Worm (Caenorhabditis elegans): ENCODE results near the gene spp-16.

Gene spp-16

ce11 chrV:10877808-10878600, 23.1 kb downstream of the spp-16 start (continued):
- TF ChIP-seq ceh-88 (GFP tag; IDR thresholded peaks at IDR 0.05) (no peak), sup-37 (GFP tag; optimal IDR thresholded peaks at IDR 0.05) (no peak), fos-1 (tag; optimal IDR thresholded peaks at IDR 0.05) (peak; percentile 2), C16A3.4 (tag; optimal IDR thresholded peaks at IDR 0.05) (no peak), nhr-12 (tag; optimal IDR thresholded peaks at IDR 0.05) (no peak), jun-1 (tag; optimal IDR thresholded peaks at IDR 0.05) (no peak), mef-2 (tag; optimal IDR thresholded peaks at IDR 0.05) (no peak), efl-1 (optimal IDR thresholded peaks at IDR 0.05) (no peak), efl-1 (GFP tag; optimal IDR thresholded peaks at IDR 0.05 in 1 of 2) (no peak), dsc-1 (tag; optimal IDR thresholded peaks at IDR 0.05) (no peak), egl-13 (tag; optimal IDR thresholded peaks at IDR 0.05) (no peak), fkh-4 (tag; optimal IDR thresholded peaks at IDR 0.05; ENCODE audit: borderline replicate concordance) (no peak), ceh-63 (GFP tag; optimal IDR thresholded peaks at IDR 0.05) (no peak), fkh-10 (GFP tag; optimal IDR thresholded peaks at IDR 0.05) (no peak), unc-130 (tag; optimal IDR thresholded peaks at IDR 0.05) (no peak), nhr-85 (tag) (peak; percentile 73)

- TF ChIP-seq lin-14 (GFP tag; optimal IDR thresholded peaks at IDR 0.05) = peak; percentile 28
- no peak for TF ChIP-seq ztf-4 (tag; optimal IDR thresholded peaks at IDR 0.05)
- TF ChIP-seq elt-2 (tag; optimal IDR thresholded peaks at IDR 0.05) = no peak
- no peak for TF ChIP-seq pax-3 (tag; optimal IDR thresholded peaks at IDR 0.05)
- no peak for TF ChIP-seq efl-3 (GFP tag; optimal IDR thresholded peaks at IDR 0.05)
- no peak for TF ChIP-seq nhr-84 (tag; optimal IDR thresholded peaks at IDR 0.05)
- TF ChIP-seq rnt-1 (tag; optimal IDR thresholded peaks at IDR 0.05) = no peak
- no peak for TF ChIP-seq fkh-8 (tag; optimal IDR thresholded peaks at IDR 0.05)
- 0 out of 2 replicates have a peak, but pooled peaks have one; percentile 26 for TF ChIP-seq nhr-19 (GFP tag; conservative IDR thresholded peaks at IDR 0.05)
- no peak for TF ChIP-seq dsc-1 (tag; optimal IDR thresholded peaks at IDR 0.05)
- TF ChIP-seq lin-39 (tag; optimal IDR thresholded peaks at IDR 0.05) = no peak
- no peak for TF ChIP-seq C34B4.2 (tag; optimal IDR thresholded peaks at IDR 0.05)
- no peak for TF ChIP-seq hlh-4 (tag; optimal IDR thresholded peaks at IDR 0.05)
- no peak for TF ChIP-seq unc-98 (GFP tag; IDR thresholded peaks at IDR 0.05)
- TF ChIP-seq irx-1 (tag; optimal IDR thresholded peaks at IDR 0.05) = no peak
- no peak for TF ChIP-seq Y116A8C.19 (tag; optimal IDR thresholded peaks at IDR 0.05; ENCODE audit: borderline replicate concordance)
- TF ChIP-seq mef-2 (tag; optimal IDR thresholded peaks at IDR 0.05) = no peak
- peak; percentile 22 for TF ChIP-seq nhr-71 (tag; optimal IDR thresholded peaks at IDR 0.05)
- peak; percentile 29 for TF ChIP-seq blmp-1 (tag; optimal IDR thresholded peaks at IDR 0.05)
- no peak for TF ChIP-seq ceh-88 (GFP tag; IDR thresholded peaks at IDR 0.05)
- peak; percentile 54 for TF ChIP-seq nhr-85 (tag)
- no peak for TF ChIP-seq nhr-77 (tag; optimal IDR thresholded peaks at IDR 0.05)
- no peak for TF ChIP-seq ces-1 (GFP tag; optimal IDR thresholded peaks at IDR 0.05)
- no peak for TF ChIP-seq fkh-4 (tag; optimal IDR thresholded peaks at IDR 0.05; ENCODE audit: borderline replicate concordance)
- no peak for TF ChIP-seq ets-5 (GFP tag; IDR thresholded peaks at IDR 0.05)
- no peak for TF ChIP-seq lsy-2 (tag; optimal IDR thresholded peaks at IDR 0.05)
These were observed 24.6 kb downstream of the spp-16 start for ce11 chrV:10876512-10876911.

- peak; percentile 28 for TF ChIP-seq nhr-47 (tag; optimal IDR thresholded peaks at IDR 0.05)
- peak; percentile 96 for TF ChIP-seq fkh-10 (GFP tag; optimal IDR thresholded peaks at IDR 0.05)
- TF ChIP-seq ces-1 (GFP tag; optimal IDR thresholded peaks at IDR 0.05) = peak; percentile 64
- TF ChIP-seq lir-3 (tag; optimal IDR thresholded peaks at IDR 0.05; ENCODE audit: poor library complexity) = no peak
- TF ChIP-seq lin-14 (GFP tag; optimal IDR thresholded peaks at IDR 0.05) = peak; percentile 76
- TF ChIP-seq nhr-19 (GFP tag; conservative IDR thresholded peaks at IDR 0.05) = no peak
- TF ChIP-seq nhr-71 (tag; optimal IDR thresholded peaks at IDR 0.05) = peak; percentile 59
- TF ChIP-seq C16A3.4 (tag; optimal IDR thresholded peaks at IDR 0.05) = no peak
- TF ChIP-seq nhr-28 (tag; optimal IDR thresholded peaks at IDR 0.05) = no peak
- no peak for TF ChIP-seq sox-4 (tag; optimal IDR thresholded peaks at IDR 0.05)
- peak; percentile 7 for TF ChIP-seq mep-1 (tag; optimal IDR thresholded peaks at IDR 0.05)
- TF ChIP-seq tlp-1 (tag; optimal IDR thresholded peaks at IDR 0.05) = no peak
These were observed 26.0 kb downstream of the spp-16 start for ce11 chrV:10874938-10875599.

Measured in whole organism, L1 larva.